Worm (Caenorhabditis elegans) whole organism, L1 larva: ENCODE data around the gene F55B11.2.

Experiments used
- ceh-82 ChIP-seq, 3 experiments: fragments of 150-350 bp in 1 of 3; sonication (generic microtip) in 2 of 3; optimal IDR thresholded peaks; 2 replicates each; lab custom pipeline; 2014 to 2017; ENCODE audit warnings: missing biosample characterization in 3 of 3, missing genetic modification characterization in 3 of 3
- egl-27 ChIP-seq, 2 experiments: fragments of 150-350 bp in 1 of 2; sonication (generic microtip); optimal IDR thresholded peaks; 3 replicates each; lab custom pipeline; 2017 to 2018; ENCODE audit warnings: missing biosample characterization in 2 of 2, missing genetic modification characterization in 2 of 2, missing genetic modification reagents in 2 of 2
- elt-3 ChIP-seq, 6 experiments: fragments of 150-350 bp in 1 of 6; sonication (generic microtip); optimal IDR thresholded peaks; 2 replicates each; lab custom pipeline; 2017 to 2018; ENCODE audit warnings: missing biosample characterization in 6 of 6, missing genetic modification characterization in 6 of 6, inconsistent platforms in 1 of 6
- hpl-2 ChIP-seq: fragments of 150-350 bp; optimal IDR thresholded peaks from 2 replicates; lab custom pipeline; 2014; ENCODE audit warnings: missing biosample characterization, missing genetic modification reagents, missing genetic modification characterization
- lin-15B ChIP-seq: fragments of 150-350 bp; sonication (generic microtip); optimal IDR thresholded peaks from 3 replicates; lab custom pipeline; 2014; ENCODE audit warnings: missing biosample characterization, missing genetic modification characterization
- lir-3 ChIP-seq: sonication (generic microtip); optimal IDR thresholded peaks from 2 replicates; lab custom pipeline; 2016; ENCODE audit warnings: mild to moderate bottlenecking, missing genetic modification characterization, moderate library complexity, missing compliant biosample characterization; ENCODE audit not compliant: poor library complexity
- mdl-1 ChIP-seq, 2 experiments: fragments of 150-350 bp; optimal IDR thresholded peaks; 2 replicates each; lab custom pipeline; 2014 to 2017; ENCODE audit warnings: missing biosample characterization in 2 of 2, missing genetic modification characterization in 2 of 2, inconsistent platforms in 1 of 2
- pag-3 ChIP-seq: sonication (generic microtip); optimal IDR thresholded peaks from 2 replicates; lab custom pipeline; 2017; ENCODE audit warnings: missing genetic modification characterization, mild to moderate bottlenecking, missing compliant biosample characterization, antibody characterized with exemption, borderline replicate concordance; ENCODE audit not compliant: insufficient read depth
- pqm-1 ChIP-seq: sonication (generic microtip); optimal IDR thresholded peaks from 3 replicates; lab custom pipeline; 2017; ENCODE audit warnings: missing biosample characterization, missing genetic modification characterization
- skn-1 ChIP-seq: fragments of 150-350 bp; optimal IDR thresholded peaks from 2 replicates; lab custom pipeline; 2014; ENCODE audit warnings: missing biosample characterization, missing genetic modification characterization
- snpc-4 ChIP-seq: fragments of 150-350 bp; optimal IDR thresholded peaks from 2 replicates; lab custom pipeline; 2014; ENCODE audit warnings: missing biosample characterization, missing genetic modification characterization
- sptf-1 ChIP-seq: fragments of 150-350 bp; optimal IDR thresholded peaks from 2 replicates; lab custom pipeline; 2014; ENCODE audit warnings: missing biosample characterization, missing genetic modification characterization

- TF ChIP-seq sptf-1 (tag; lab: Kevin White, UChicago) (no peak), lir-3 (no peak), mdl-1 (tag; optimal IDR thresholded peaks at IDR 0.05; lab: Kevin White, UChicago) (no peak), egl-27 (tag; optimal IDR thresholded peaks at IDR 0.05; lab: Kevin White, UChicago) (no peak), pag-3 (tag; lab: Kevin White, UChicago) (no peak), pqm-1 (tag; lab: Kevin White, UChicago) (no peak), hpl-2 (GFP tag; lab: Kevin White, UChicago) (no peak), ceh-82 (tag; optimal IDR thresholded peaks at IDR 0.05; lab: Kevin White, UChicago) (no peak), snpc-4 (tag; lab: Kevin White, UChicago) (no peak), skn-1 (tag; lab: Kevin White, UChicago) (no peak), lin-15B (tag; lab: Kevin White, UChicago) (no peak), elt-3 (tag; optimal IDR thresholded peaks at IDR 0.05; lab: Kevin White, UChicago) (no peak)
Observed at ce11 chrIV:14384194-14384593, 38.9 kb downstream of the F55B11.2 start.
